Worm (Caenorhabditis elegans) whole organism, L1 larva: ENCODE results near the gene erd-2.1.

Source experiments
- ama-1 ChIP-seq: fragments of 150-350 bp; optimal IDR thresholded peaks from 2 replicates; lab custom pipeline; 2014
- ceh-8 ChIP-seq: fragments of 200-800 bp; sonication (Bioruptor generic); optimal IDR thresholded peaks from 2 replicates; lab custom pipeline; 2018; ENCODE audit warnings: mild to moderate bottlenecking, missing genetic modification characterization, moderate library complexity, missing compliant biosample characterization

DNA sequence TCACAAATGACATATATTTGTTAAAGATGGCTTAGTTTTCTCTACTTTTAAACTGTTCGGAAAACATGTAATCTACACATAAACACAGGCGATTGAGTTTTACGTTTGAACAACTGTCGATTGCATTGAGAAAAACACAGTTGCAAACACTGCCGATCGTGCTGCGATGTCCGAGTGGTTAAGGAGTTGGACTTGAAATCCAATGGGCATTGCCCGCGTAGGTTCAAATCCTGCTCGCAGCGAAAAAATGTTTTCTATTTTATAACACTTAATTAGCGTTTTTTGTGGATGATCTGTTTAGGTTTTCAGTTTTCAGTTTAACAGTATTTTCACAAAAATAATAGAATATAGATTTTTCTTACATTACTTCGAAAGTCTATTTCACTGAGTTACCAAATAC lies 34.3 kb downstream of the erd-2.1 start:
- TF ChIP-seq ceh-8 (GFP tag; lab: Kevin White, UChicago) (no peak), ama-1 (lab: Kevin White, UChicago) (no peak)
